Worm (Caenorhabditis elegans): ENCODE data around the gene T05D4.2.

DNA sequence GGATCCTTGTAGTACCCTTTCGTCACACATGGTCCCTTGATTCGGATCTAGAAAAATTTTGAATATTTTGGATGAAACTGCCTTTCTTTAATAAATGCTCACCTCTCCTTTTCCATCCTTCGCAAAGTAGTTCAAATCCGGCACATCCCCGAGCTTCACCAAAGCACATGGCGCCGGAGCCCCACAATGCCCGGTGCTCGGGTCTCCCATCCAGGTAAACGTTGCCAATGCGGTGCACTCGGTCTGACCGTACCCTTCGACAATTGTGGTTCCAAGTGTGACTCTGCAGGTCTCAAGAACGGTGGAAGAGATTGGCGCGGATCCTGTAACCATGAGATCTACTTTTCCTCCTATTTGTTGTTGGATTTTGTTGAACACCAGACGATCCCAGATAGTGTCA, 22.1 kb downstream of the T05D4.2 start:
- TF ChIP-seq ztf-23 (GFP tag; IDR thresholded peaks at IDR 0.05), result no peak
- no peak for TF ChIP-seq flt-1 (GFP tag; IDR thresholded peaks at IDR 0.05)
- TF ChIP-seq klf-2 (GFP tag; conservative IDR thresholded peaks at IDR 0.05), result no peak
- TF ChIP-seq tab-1 (GFP tag; IDR thresholded peaks at IDR 0.05), result no peak
- TF ChIP-seq med-1 (GFP tag; optimal IDR thresholded peaks at IDR 0.05; ENCODE audit: insufficient read depth), result no peak
- TF ChIP-seq cog-1 (tag; optimal IDR thresholded peaks at IDR 0.05), result no peak
- TF ChIP-seq ztf-29 (GFP tag; IDR thresholded peaks at IDR 0.05), result no peak
- no peak for TF ChIP-seq ref-1 (GFP tag; conservative IDR thresholded peaks at IDR 0.05)
- no peak for TF ChIP-seq T22C8.4 (GFP tag; IDR thresholded peaks at IDR 0.05)
